Fruit fly (Drosophila melanogaster) Kc167 (cell line): Measurements from ENCODE around the gene CG34384.

Source experiments
- Sin3A ChIP-seq: fragments of >200 bp; optimal IDR thresholded peaks from 2 replicates; lab custom pipeline; 2018; ENCODE audit warnings: missing external identifiers
- h ChIP-seq: fragments of >200 bp; optimal IDR thresholded peaks from 3 replicates; lab custom pipeline; 2018; ENCODE audit warnings: missing external identifiers
- psq ChIP-seq: fragments of >200 bp; optimal IDR thresholded peaks from 2 replicates; lab custom pipeline; 2017; ENCODE audit warnings: missing external identifiers
- ttk ChIP-seq: sonication (Bioruptor generic); optimal IDR thresholded peaks from 2 replicates; lab custom pipeline; 2017; ENCODE audit warnings: missing external identifiers

DNA sequence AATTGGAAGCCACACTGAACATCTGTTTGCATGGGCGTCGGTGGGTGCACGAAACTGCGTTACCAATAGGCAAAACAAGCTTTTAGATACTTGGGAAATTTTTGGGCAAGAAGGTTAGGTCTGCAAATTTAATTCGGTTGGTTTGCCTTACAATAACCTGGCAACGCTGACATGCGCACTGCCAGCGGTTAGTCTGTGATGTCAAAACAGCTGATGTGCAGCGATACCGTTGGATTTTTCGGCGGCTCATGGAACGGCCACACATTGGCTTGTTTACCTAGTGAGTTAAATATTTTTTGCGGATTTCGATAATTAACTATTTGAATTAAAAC, 72.7 kb downstream of the CG34384 start, which contains the start of gene ArgRS-m:
- TF ChIP-seq h (lab: Kevin White, UChicago) (no peak), Sin3A (lab: Kevin White, UChicago) (no peak), ttk (lab: Kevin White, UChicago) (no peak), psq (lab: Kevin White, UChicago) (no peak)
